Worm (Caenorhabditis elegans): ENCODE results near the gene F49C12.11.
"Not testable (repeated sequence)": the region's sequence is repeated elsewhere in the genome, so short reads cannot be mapped to it uniquely, and the experiment has no call there.

Gene F49C12.11

ce11 chrIV:9319080-9319479, at the start of gene F49C12.11, which contains the start of gene nemt-1:
Gene F49C12.11 (plus strand): TSS chrIV:9319380.
Gene nemt-1 (minus strand): TSS chrIV:9319439.
- TF ChIP-seq tab-1 (GFP tag; IDR thresholded peaks at IDR 0.05) = no peak
- TF ChIP-seq med-1 (GFP tag; optimal IDR thresholded peaks at IDR 0.05; ENCODE audit: insufficient read depth) = no peak

- no peak for TF ChIP-seq cog-1 (tag; optimal IDR thresholded peaks at IDR 0.05)
- TF ChIP-seq tab-1 (GFP tag; IDR thresholded peaks at IDR 0.05) = no peak
- no peak for TF ChIP-seq ref-1 (GFP tag; conservative IDR thresholded peaks at IDR 0.05)
- no peak for TF ChIP-seq ztf-23 (GFP tag; IDR thresholded peaks at IDR 0.05)
- TF ChIP-seq klf-2 (GFP tag; conservative IDR thresholded peaks at IDR 0.05) = no peak
Observed at ce11 chrIV:9269796-9270195, 49.4 kb upstream of the F49C12.11 start, which contains the start of gene flh-3. Gene flh-3 (plus strand): TSS chrIV:9270096.

- TF ChIP-seq med-1 (GFP tag; optimal IDR thresholded peaks at IDR 0.05; ENCODE audit: insufficient read depth) (no peak), T22C8.4 (GFP tag; IDR thresholded peaks at IDR 0.05) (no peak), flt-1 (GFP tag; IDR thresholded peaks at IDR 0.05) (no peak), ztf-23 (GFP tag; IDR thresholded peaks at IDR 0.05) (no peak)
Observed at ce11 chrIV:9274008-9274529, 45.1 kb upstream of the F49C12.11 start, which contains the start of gene nmy-3. Gene nmy-3 (plus strand): TSS chrIV:9274479.

ce11 chrIV:9286305-9286704, 32.9 kb upstream of the F49C12.11 start, which contains the start of gene nhr-267:
Gene nhr-267 (minus strand): TSS chrIV:9286405.
- not testable (repeated sequence) for TF ChIP-seq flt-1 (GFP tag; IDR thresholded peaks at IDR 0.05); cog-1 (tag; optimal IDR thresholded peaks at IDR 0.05); T22C8.4 (GFP tag; IDR thresholded peaks at IDR 0.05)

ce11 chrIV:9289635-9290034, 29.5 kb upstream of the F49C12.11 start:
- TF ChIP-seq ztf-29 (GFP tag; IDR thresholded peaks at IDR 0.05) (no peak), ztf-23 (GFP tag; IDR thresholded peaks at IDR 0.05) (no peak), flt-1 (GFP tag; IDR thresholded peaks at IDR 0.05) (no peak), ref-1 (GFP tag; conservative IDR thresholded peaks at IDR 0.05) (no peak), cog-1 (tag; optimal IDR thresholded peaks at IDR 0.05) (no peak)

ce11 chrIV:9293825-9294224, 25.4 kb upstream of the F49C12.11 start, which contains the start of gene nhr-264:
Gene nhr-264 (minus strand): TSS chrIV:9293925.
- TF ChIP-seq tab-1 (GFP tag; IDR thresholded peaks at IDR 0.05); flt-1 (GFP tag; IDR thresholded peaks at IDR 0.05); klf-2 (GFP tag; conservative IDR thresholded peaks at IDR 0.05): not testable (repeated sequence)

- TF ChIP-seq cog-1 (tag; optimal IDR thresholded peaks at IDR 0.05) (no peak), med-1 (GFP tag; optimal IDR thresholded peaks at IDR 0.05; ENCODE audit: insufficient read depth) (no peak), ref-1 (GFP tag; conservative IDR thresholded peaks at IDR 0.05) (no peak), T22C8.4 (GFP tag; IDR thresholded peaks at IDR 0.05) (no peak), ztf-23 (GFP tag; IDR thresholded peaks at IDR 0.05) (no peak), tab-1 (GFP tag; IDR thresholded peaks at IDR 0.05) (no peak), ztf-29 (GFP tag; IDR thresholded peaks at IDR 0.05) (no peak), flt-1 (GFP tag; IDR thresholded peaks at IDR 0.05) (no peak), klf-2 (GFP tag; conservative IDR thresholded peaks at IDR 0.05) (no peak)
Observed at ce11 chrIV:9296285-9296684, 22.9 kb upstream of the F49C12.11 start, which contains the start of gene F49C12.1. Gene F49C12.1 (minus strand): TSS chrIV:9296354.

- TF ChIP-seq T22C8.4 (GFP tag; IDR thresholded peaks at IDR 0.05) (no peak), cog-1 (tag; optimal IDR thresholded peaks at IDR 0.05) (no peak), med-1 (GFP tag; optimal IDR thresholded peaks at IDR 0.05; ENCODE audit: insufficient read depth) (no peak), ref-1 (GFP tag; conservative IDR thresholded peaks at IDR 0.05) (no peak), klf-2 (GFP tag; conservative IDR thresholded peaks at IDR 0.05) (no peak), tab-1 (GFP tag; IDR thresholded peaks at IDR 0.05) (no peak), flt-1 (GFP tag; IDR thresholded peaks at IDR 0.05) (no peak), ztf-29 (GFP tag; IDR thresholded peaks at IDR 0.05) (no peak), ztf-23 (GFP tag; IDR thresholded peaks at IDR 0.05) (no peak)
Observed at ce11 chrIV:9299145-9299544, 20.0 kb upstream of the F49C12.11 start, which contains the start of gene F49C12.2. Gene F49C12.2 (minus strand): TSS chrIV:9299245.

- TF ChIP-seq flt-1 (GFP tag; IDR thresholded peaks at IDR 0.05) = no peak
- TF ChIP-seq cog-1 (tag; optimal IDR thresholded peaks at IDR 0.05) = no peak
- no peak for TF ChIP-seq T22C8.4 (GFP tag; IDR thresholded peaks at IDR 0.05)
- TF ChIP-seq klf-2 (GFP tag; conservative IDR thresholded peaks at IDR 0.05) = no peak
- no peak for TF ChIP-seq ref-1 (GFP tag; conservative IDR thresholded peaks at IDR 0.05)
- TF ChIP-seq ztf-29 (GFP tag; IDR thresholded peaks at IDR 0.05) = no peak
- TF ChIP-seq ztf-23 (GFP tag; IDR thresholded peaks at IDR 0.05) = no peak
- TF ChIP-seq med-1 (GFP tag; optimal IDR thresholded peaks at IDR 0.05; ENCODE audit: insufficient read depth) = no peak
- TF ChIP-seq tab-1 (GFP tag; IDR thresholded peaks at IDR 0.05) = no peak
Observed at ce11 chrIV:9300127-9300526, 19.1 kb upstream of the F49C12.11 start, which contains the start of gene F49C12.3. Gene F49C12.3 (plus strand): TSS chrIV:9300427.

ce11 chrIV:9303994-9304393, 15.2 kb upstream of the F49C12.11 start, which contains the start of gene F49C12.4:
Gene F49C12.4 (minus strand): TSS chrIV:9304094.
- TF ChIP-seq klf-2 (GFP tag; conservative IDR thresholded peaks at IDR 0.05) (no peak), T22C8.4 (GFP tag; IDR thresholded peaks at IDR 0.05) (no peak), ref-1 (GFP tag; conservative IDR thresholded peaks at IDR 0.05) (no peak), cog-1 (tag; optimal IDR thresholded peaks at IDR 0.05) (no peak), ztf-29 (GFP tag; IDR thresholded peaks at IDR 0.05) (no peak), med-1 (GFP tag; optimal IDR thresholded peaks at IDR 0.05; ENCODE audit: insufficient read depth) (no peak), tab-1 (GFP tag; IDR thresholded peaks at IDR 0.05) (no peak), flt-1 (GFP tag; IDR thresholded peaks at IDR 0.05) (no peak), ztf-23 (GFP tag; IDR thresholded peaks at IDR 0.05) (no peak)
